Worm (Caenorhabditis elegans) whole organism, late embryonic: ENCODE measurements around the gene best-14.

ENCODE experiments used
- C38D4.7 ChIP-seq: fragments of 200-800 bp; sonication (Bioruptor generic); optimal IDR thresholded peaks from 2 replicates; lab custom pipeline; 2018; ENCODE audit warnings: mild to moderate bottlenecking, missing genetic modification characterization, moderate library complexity, missing compliant biosample characterization
- F13H6.1 ChIP-seq: sonication (generic microtip); optimal IDR thresholded peaks from 2 replicates; lab custom pipeline; 2016; ENCODE audit warnings: missing genetic modification characterization, missing compliant biosample characterization
- ceh-18 ChIP-seq: sonication (generic microtip); optimal IDR thresholded peaks from 2 replicates; lab custom pipeline; 2016; ENCODE audit warnings: missing genetic modification characterization, missing compliant biosample characterization
- ets-4 ChIP-seq: sonication (generic microtip); optimal IDR thresholded peaks from 2 replicates; lab custom pipeline; 2016; ENCODE audit warnings: missing genetic modification characterization, missing compliant biosample characterization
- pha-2 ChIP-seq: sonication (generic microtip); optimal IDR thresholded peaks from 2 replicates; lab custom pipeline; 2017; ENCODE audit warnings: mild to moderate bottlenecking, missing genetic modification characterization, missing compliant biosample characterization
- rnt-1 ChIP-seq: sonication (generic microtip); optimal IDR thresholded peaks from 2 replicates; lab custom pipeline; 2016; ENCODE audit warnings: missing genetic modification characterization, missing compliant biosample characterization
- zip-5 ChIP-seq: sonication (generic microtip); optimal IDR thresholded peaks from 2 replicates; lab custom pipeline; 2016; ENCODE audit warnings: missing genetic modification characterization, missing compliant biosample characterization

- TF ChIP-seq zip-5 (tag; lab: Kevin White, UChicago): peak; percentile 62
- TF ChIP-seq C38D4.7 (GFP tag; lab: Kevin White, UChicago): no peak
- peak; percentile 89 for TF ChIP-seq ets-4 (tag; lab: Kevin White, UChicago)
- TF ChIP-seq F13H6.1: peak; percentile 65
- TF ChIP-seq ceh-18 (tag; lab: Kevin White, UChicago): peak; percentile 15
- TF ChIP-seq rnt-1 (tag; lab: Kevin White, UChicago): peak; percentile 60
- no peak for TF ChIP-seq pha-2
Observed at ce11 chrV:10525902-10526301, 31.9 kb upstream of the best-14 start, which contains the start of the genes C35A5.8 and hda-11.
